Fruit fly (Drosophila melanogaster) whole organism, embryonic: ENCODE results near the gene CG43689.

Source experiments
- CG11398 ChIP-seq: fragments of 200-800 bp; sonication (Bioruptor generic); optimal IDR thresholded peaks from 2 replicates; lab custom pipeline; 2016; ENCODE audit warnings: missing biosample characterization, missing genetic modification characterization
- CG15696 ChIP-seq: fragments of 200-800 bp; sonication (Bioruptor generic); optimal IDR thresholded peaks from 2 replicates; lab custom pipeline; 2019; ENCODE audit warnings: missing biosample characterization, mild to moderate bottlenecking, missing genetic modification characterization, moderate library complexity
- CG17802 ChIP-seq: fragments of 200-800 bp; sonication (Bioruptor generic); optimal IDR thresholded peaks from 2 replicates; lab custom pipeline; 2018; ENCODE audit warnings: missing biosample characterization, mild to moderate bottlenecking, missing genetic modification characterization, moderate library complexity
- CG32532 ChIP-seq: fragments of 200-800 bp; sonication (Bioruptor generic); IDR thresholded peaks from 2 replicates; pipeline ENCODE4 v1.3.6; 2022; ENCODE audit warnings: missing biosample characterization, missing genetic modification characterization
- Drgx ChIP-seq: fragments of 200-800 bp; sonication (Bioruptor generic); IDR thresholded peaks from 2 replicates; pipeline ENCODE4 v1.3.6; 2022; ENCODE audit warnings: missing biosample characterization, missing genetic modification characterization
- NfI ChIP-seq: fragments of 200-800 bp; sonication (Bioruptor generic); optimal IDR thresholded peaks from 3 replicates; lab custom pipeline; 2018; ENCODE audit warnings: missing biosample characterization, mild to moderate bottlenecking, missing genetic modification characterization, moderate library complexity
- Rx ChIP-seq: fragments of 200-800 bp; sonication (Bioruptor generic); IDR thresholded peaks from 2 replicates; pipeline ENCODE4 v1.3.6; 2022; ENCODE audit warnings: missing biosample characterization, missing genetic modification characterization
- chm ChIP-seq: fragments of 200-800 bp; sonication (Bioruptor generic); IDR thresholded peaks from 2 replicates; pipeline ENCODE4 v1.3.6; 2022; ENCODE audit warnings: missing biosample characterization, missing genetic modification characterization
- dmrt11E ChIP-seq: fragments of 200-800 bp; sonication (Bioruptor generic); optimal IDR thresholded peaks from 3 replicates; lab custom pipeline; 2018; ENCODE audit warnings: missing biosample characterization, mild to moderate bottlenecking, missing genetic modification characterization, moderate library complexity
- maf-S ChIP-seq: fragments of 200-800 bp; sonication (Bioruptor generic); optimal IDR thresholded peaks from 2 replicates; lab custom pipeline; 2016; ENCODE audit warnings: missing biosample characterization, missing genetic modification characterization
- mam ChIP-seq: fragments of 200-800 bp; sonication (Bioruptor generic); optimal IDR thresholded peaks from 3 replicates; lab custom pipeline; 2016; ENCODE audit warnings: missing biosample characterization, missing genetic modification characterization
- slou ChIP-seq: fragments of 200-800 bp; sonication (Bioruptor generic); optimal IDR thresholded peaks from 3 replicates; lab custom pipeline; 2016; ENCODE audit warnings: missing biosample characterization, missing genetic modification characterization
- zen2 ChIP-seq: fragments of 200-800 bp; sonication (Bioruptor generic); IDR thresholded peaks from 3 replicates; pipeline ENCODE4 v1.3.6; 2022; ENCODE audit warnings: missing biosample characterization, missing genetic modification characterization; ENCODE audit not compliant: partially characterized antibody

dm6 chrX:4038768-4039167, 36.8 kb upstream of the CG43689 start:
- TF ChIP-seq CG17802 (tag; lab: Kevin White, UChicago) (no peak), mam (GFP tag; lab: Kevin White, UChicago) (no peak), CG15696 (tag; lab: Kevin White, UChicago) (no peak), Rx (GFP tag; lab: Robert Waterston, UW) (no peak), chm (GFP tag; lab: Robert Waterston, UW) (no peak), NfI (peak; percentile 12), maf-S (no peak), CG11398 (no peak), slou (GFP tag; lab: Kevin White, UChicago) (no peak), zen2 (GFP tag; lab: Robert Waterston, UW) (no peak), dmrt11E (no peak), Drgx (GFP tag; lab: Robert Waterston, UW) (no peak), CG32532 (no peak)
